Fruit fly (Drosophila melanogaster) Kc167 (cell line): Measurements from ENCODE around the gene Ocho.

Experiments used
- Myc ChIP-seq: fragments of >200 bp; optimal IDR thresholded peaks from 2 replicates; lab custom pipeline; 2017; ENCODE audit warnings: missing external identifiers
- Sin3A ChIP-seq: fragments of >200 bp; optimal IDR thresholded peaks from 2 replicates; lab custom pipeline; 2018; ENCODE audit warnings: missing external identifiers
- h ChIP-seq: fragments of >200 bp; optimal IDR thresholded peaks from 3 replicates; lab custom pipeline; 2018; ENCODE audit warnings: missing external identifiers
- insv ChIP-seq: fragments of >200 bp; optimal IDR thresholded peaks from 3 replicates; lab custom pipeline; 2018; ENCODE audit warnings: missing external identifiers
- psq ChIP-seq: fragments of >200 bp; optimal IDR thresholded peaks from 2 replicates; lab custom pipeline; 2017; ENCODE audit warnings: missing external identifiers
- ttk ChIP-seq: sonication (Bioruptor generic); optimal IDR thresholded peaks from 2 replicates; lab custom pipeline; 2017; ENCODE audit warnings: missing external identifiers

DNA sequence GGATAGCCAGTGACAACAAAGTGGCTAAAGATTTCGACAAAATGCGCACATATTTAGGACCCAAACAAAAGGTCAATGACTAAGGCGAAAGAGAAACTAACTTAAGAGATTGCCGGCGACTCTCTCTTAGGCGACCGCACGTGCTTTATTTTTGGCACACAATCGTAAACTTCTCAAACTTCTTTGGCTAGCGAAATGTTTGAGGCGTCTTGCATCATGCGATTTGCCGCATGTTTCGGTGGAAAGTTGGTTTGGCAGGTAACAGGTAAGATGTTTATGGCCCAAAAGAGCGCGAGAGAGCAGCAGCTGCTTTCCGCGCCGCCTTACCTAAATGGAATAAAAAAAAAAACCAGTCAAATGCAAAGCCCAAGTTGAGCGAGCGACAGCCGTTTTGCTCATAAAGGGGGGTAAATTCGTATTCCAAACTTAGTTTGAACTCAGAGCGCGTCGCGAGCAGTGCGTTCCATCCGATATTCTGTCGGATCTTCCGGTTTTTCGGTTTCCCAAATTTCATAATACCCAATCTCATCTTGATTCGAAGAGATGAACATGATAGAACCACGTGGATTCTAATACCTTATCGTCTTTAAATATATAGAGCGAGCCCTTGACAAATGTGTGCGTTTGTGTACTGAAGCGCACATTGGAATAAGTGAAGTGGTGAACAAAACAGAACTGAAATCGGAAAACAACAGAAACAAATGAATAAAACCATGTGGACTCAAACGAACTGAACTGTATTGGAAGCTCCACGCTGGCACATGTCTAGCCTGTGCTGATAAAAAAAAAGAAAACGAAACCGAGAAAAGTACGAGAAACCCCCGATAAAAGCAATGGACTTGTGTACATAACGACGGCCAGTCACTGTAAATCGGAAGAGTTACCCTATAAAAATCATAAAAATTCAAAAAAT lies 12.6 kb downstream of the Ocho start:
- TF ChIP-seq insv (lab: Kevin White, UChicago) (no peak), ttk (lab: Kevin White, UChicago) (no peak), Myc (lab: Kevin White, UChicago) (no peak), psq (lab: Kevin White, UChicago) (no peak), Sin3A (no peak), h (no peak)
